Fruit fly (Drosophila melanogaster): ENCODE data around the gene Fadd.
A peak's percentile ranks its signal among the peaks of the same experiment; 100 is the strongest.

The Fadd gene

DNA sequence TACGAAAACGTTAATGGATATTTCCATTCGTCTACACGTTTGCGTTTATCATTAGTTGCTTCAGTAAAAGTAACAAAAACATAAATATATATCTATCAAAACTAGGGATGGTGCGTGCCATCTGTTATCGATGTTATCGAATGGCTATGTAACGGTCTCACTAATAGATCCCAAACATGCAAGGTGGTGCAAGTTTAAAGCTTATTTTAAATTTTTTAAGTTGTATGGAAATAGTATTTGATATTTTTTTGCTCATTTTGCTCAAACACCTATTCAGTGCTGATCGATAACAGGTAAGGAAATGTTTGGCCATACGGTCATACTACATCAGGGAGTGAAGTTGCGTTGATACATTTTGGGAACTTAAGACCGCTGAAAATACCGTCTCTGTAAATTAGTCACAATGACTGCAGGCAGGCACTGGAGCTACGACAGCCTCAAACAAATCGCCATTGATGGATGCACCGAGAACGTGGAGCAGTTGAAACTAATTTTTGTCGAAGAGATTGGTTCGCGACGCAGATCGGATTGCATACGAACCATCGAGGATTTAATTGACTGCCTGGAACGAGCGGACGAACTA, at the start of gene Fadd, which contains the start of the genes CG45099, CG6015 and pit (continued):
- TF ChIP-seq CG10366 (GFP tag; IDR thresholded peaks at IDR 0.05) (no peak), z (GFP tag; IDR thresholded peaks at IDR 0.05) (no peak), jumu (GFP tag; optimal IDR thresholded peaks at IDR 0.05) (no peak), emc (GFP tag; optimal IDR thresholded peaks at IDR 0.05) (no peak), CG15601 (tag; optimal IDR thresholded peaks at IDR 0.05) (no peak), CG7928 (GFP tag; optimal IDR thresholded peaks at IDR 0.05) (peak; percentile 64), abd-A (tag; optimal IDR thresholded peaks at IDR 0.05) (no peak), CG11247 (GFP tag; IDR thresholded peaks at IDR 0.05) (no peak), Drgx (GFP tag; IDR thresholded peaks at IDR 0.05) (no peak), CG4820 (GFP tag; optimal IDR thresholded peaks at IDR 0.05) (no peak), slp2 (GFP tag; optimal IDR thresholded peaks at IDR 0.05) (no peak), H15 (GFP tag; IDR thresholded peaks at IDR 0.05) (no peak), tll (GFP tag; optimal IDR thresholded peaks at IDR 0.05) (no peak), NFAT (GFP tag; IDR thresholded peaks at IDR 0.05) (0 out of 2 replicates have a peak, but pooled peaks have one; percentile 11), CG31224 (GFP tag; IDR thresholded peaks at IDR 0.05) (no peak), cg (GFP tag; optimal IDR thresholded peaks at IDR 0.05) (no peak), hbn (GFP tag; IDR thresholded peaks at IDR 0.05; ENCODE audit: partially characterized antibody) (no peak; the same call in 1 of the 2 replicates), Sox102F (GFP tag; optimal IDR thresholded peaks at IDR 0.05) (no peak), phol (tag; optimal IDR thresholded peaks at IDR 0.05) (peak; percentile 41), Deaf1 (tag; optimal IDR thresholded peaks at IDR 0.05) (no peak), yki (optimal IDR thresholded peaks at IDR 0.05) (no peak), CG7357 (GFP tag; IDR thresholded peaks at IDR 0.05) (no peak), Blimp-1 (GFP tag; optimal IDR thresholded peaks at IDR 0.05) (no peak), Oli (tag; optimal IDR thresholded peaks at IDR 0.05) (no peak), cas (GFP tag; IDR thresholded peaks at IDR 0.05) (no peak), CG10979 (tag; optimal IDR thresholded peaks at IDR 0.05) (no peak), mld (GFP tag; IDR thresholded peaks at IDR 0.05; ENCODE audit: partially characterized antibody) (no peak), CG13424 (tag; optimal IDR thresholded peaks at IDR 0.05) (no peak), Hr3 (GFP tag; optimal IDR thresholded peaks at IDR 0.05) (no peak), CG10543 (GFP tag; optimal IDR thresholded peaks at IDR 0.05) (no peak), Ravus (GFP tag; IDR thresholded peaks at IDR 0.05) (no peak), CG8388 (GFP tag; optimal IDR thresholded peaks at IDR 0.05) (no peak), dmrt11E (tag; optimal IDR thresholded peaks at IDR 0.05) (no peak), CG17385 (GFP tag; optimal IDR thresholded peaks at IDR 0.05) (no peak), Kr (GFP tag; optimal IDR thresholded peaks at IDR 0.05) (no peak), Hr39 (optimal IDR thresholded peaks at IDR 0.05) (no peak), CG31365 (tag; optimal IDR thresholded peaks at IDR 0.05) (no peak), Hr78 (GFP tag; optimal IDR thresholded peaks at IDR 0.05) (no peak), Taf1 (GFP tag; IDR thresholded peaks at IDR 0.05) (no peak), pnt (GFP tag; optimal IDR thresholded peaks at IDR 0.05) (no peak), bbx (GFP tag; IDR thresholded peaks at IDR 0.05; ENCODE audit: partially characterized antibody) (peak; percentile 42; the same call in 1 of the 2 replicates), H2.0 (GFP tag; IDR thresholded peaks at IDR 0.05) (no peak), stc (GFP tag; IDR thresholded peaks at IDR 0.05) (no peak), gsb-n (tag; optimal IDR thresholded peaks at IDR 0.05) (no peak), CG7839 (tag; optimal IDR thresholded peaks at IDR 0.05) (no peak), CG8924 (tag; optimal IDR thresholded peaks at IDR 0.05) (peak; percentile 36), CG15696 (tag; optimal IDR thresholded peaks at IDR 0.05) (peak; percentile 11), Max (GFP tag; optimal IDR thresholded peaks at IDR 0.05) (no peak), CG14014 (GFP tag; IDR thresholded peaks at IDR 0.05) (no peak), ewg (GFP tag; optimal IDR thresholded peaks at IDR 0.05) (no peak), chif (GFP tag; optimal IDR thresholded peaks at IDR 0.05) (no peak)

Data from whole organism, embryonic.